Fruit fly (Drosophila melanogaster) whole organism, wandering third instar larva: ENCODE data around the gene CG13810.
A peak's percentile ranks its signal among the peaks of the same experiment; 100 is the strongest.

Source experiments
- Abd-B ChIP-seq: fragments of >200 bp; optimal IDR thresholded peaks from 2 replicates; lab custom pipeline; 2017; ENCODE audit warnings: missing biosample characterization, missing genetic modification characterization
- Hr78 ChIP-seq: fragments of >200 bp; optimal IDR thresholded peaks from 2 replicates; lab custom pipeline; 2017; ENCODE audit warnings: missing biosample characterization, missing genetic modification characterization
- Hr83 ChIP-seq: fragments of 200-300 bp; sonication (Bioruptor generic); optimal IDR thresholded peaks from 2 replicates; lab custom pipeline; 2016; ENCODE audit warnings: missing biosample characterization, mild to moderate bottlenecking, missing genetic modification characterization, moderate library complexity; ENCODE audit not compliant: poor library complexity, severe bottlenecking
- Mio ChIP-seq: sonication (Bioruptor generic); optimal IDR thresholded peaks from 2 replicates; lab custom pipeline; 2016; ENCODE audit warnings: missing biosample characterization, missing genetic modification characterization
- Myc ChIP-seq: fragments of >200 bp; optimal IDR thresholded peaks from 2 replicates; lab custom pipeline; 2017
- OdsH ChIP-seq: fragments of 200-800 bp; sonication (Bioruptor generic); optimal IDR thresholded peaks from 2 replicates; lab custom pipeline; 2016; ENCODE audit warnings: missing biosample characterization, mild to moderate bottlenecking, missing genetic modification characterization
- Vsx2 ChIP-seq: fragments of 200-300, 225-300 bp; sonication (Bioruptor generic); optimal IDR thresholded peaks from 2 replicates; lab custom pipeline; 2018; ENCODE audit warnings: missing biosample characterization, missing genetic modification characterization; ENCODE audit not compliant: partially characterized antibody
- br ChIP-seq: fragments of 200-800 bp; sonication (Bioruptor generic); optimal IDR thresholded peaks from 2 replicates; lab custom pipeline; 2016; ENCODE audit warnings: missing biosample characterization, missing genetic modification characterization
- pan ChIP-seq: fragments of >200 bp; optimal IDR thresholded peaks from 2 replicates; lab custom pipeline; 2017
- psq ChIP-seq: fragments of 200-800 bp; sonication (Bioruptor generic); optimal IDR thresholded peaks from 3 replicates; lab custom pipeline; 2017; ENCODE audit warnings: missing biosample characterization, mild to moderate bottlenecking, missing genetic modification characterization, moderate library complexity
- sage ChIP-seq: fragments of 200-800 bp; sonication (Bioruptor generic); optimal IDR thresholded peaks from 2 replicates; lab custom pipeline; 2016; ENCODE audit warnings: missing biosample characterization, mild to moderate bottlenecking, missing genetic modification characterization
- sv ChIP-seq: fragments of 200-800 bp; sonication (Bioruptor generic); optimal IDR thresholded peaks from 3 replicates; lab custom pipeline; 2016; ENCODE audit warnings: missing biosample characterization, missing genetic modification characterization
- usp ChIP-seq: fragments of >200 bp; optimal IDR thresholded peaks from 2 replicates; lab custom pipeline; 2017; ENCODE audit warnings: missing biosample characterization, missing genetic modification characterization

DNA sequence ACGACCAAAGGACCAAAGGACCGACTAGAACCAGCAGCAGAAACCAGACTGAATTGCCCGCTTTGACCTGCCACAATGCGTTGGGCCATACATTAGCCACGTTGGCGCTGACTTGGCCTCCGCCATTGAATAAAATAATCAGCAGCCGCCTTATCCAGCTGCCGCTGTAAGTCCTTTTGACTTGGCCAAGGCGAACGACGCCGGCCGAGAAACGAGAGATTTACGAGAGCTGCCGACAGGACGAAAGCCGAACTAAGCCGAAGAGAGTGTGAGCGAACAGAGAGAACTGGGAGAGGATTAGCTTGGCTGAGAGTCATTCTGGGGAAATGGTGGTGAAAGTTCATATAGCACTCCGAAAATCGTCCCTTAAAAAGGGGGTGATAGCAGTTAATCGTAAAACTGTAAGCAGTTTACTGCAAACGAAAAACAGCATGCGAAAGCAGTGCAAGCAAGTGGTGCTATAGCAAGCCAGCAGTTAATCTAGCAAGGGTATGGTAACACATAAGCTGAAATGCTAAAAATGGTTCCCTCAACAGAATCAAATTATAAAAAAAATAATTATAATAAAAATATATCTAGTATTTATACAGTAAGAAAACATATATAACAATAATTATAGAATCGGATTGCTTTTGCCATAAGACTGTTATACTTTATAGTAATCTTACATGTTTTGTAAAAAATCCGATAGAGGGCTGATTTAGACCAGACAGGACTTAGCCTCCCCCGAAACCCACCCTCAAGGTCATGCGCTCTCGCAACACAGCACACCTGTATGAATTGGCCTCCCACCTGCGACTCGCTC is 42.8 kb downstream of the CG13810 start:
- TF ChIP-seq OdsH (GFP tag; lab: Kevin White, UChicago), result no peak
- no peak for TF ChIP-seq pan (lab: Kevin White, UChicago)
- no peak for TF ChIP-seq Abd-B (GFP tag; lab: Kevin White, UChicago)
- TF ChIP-seq sv (GFP tag; lab: Kevin White, UChicago), result no peak
- peak; percentile 46 for TF ChIP-seq Myc (lab: Kevin White, UChicago)
- TF ChIP-seq br, result no peak
- TF ChIP-seq psq (GFP tag; lab: Kevin White, UChicago), result no peak
- no peak for TF ChIP-seq usp (GFP tag; lab: Kevin White, UChicago)
- no peak for TF ChIP-seq Vsx2 (GFP tag; lab: Kevin White, UChicago)
- no peak for TF ChIP-seq sage
- TF ChIP-seq Hr78 (GFP tag; lab: Kevin White, UChicago), result no peak
- TF ChIP-seq Hr83 (GFP tag; lab: Kevin White, UChicago), result no peak
- TF ChIP-seq Mio (GFP tag; lab: Kevin White, UChicago), result no peak
